Worm (Caenorhabditis elegans): Measurements from ENCODE around the gene Y111B2A.2.

- no peak for TF ChIP-seq F13C5.2 (tag; optimal IDR thresholded peaks at IDR 0.05)
- no peak for TF ChIP-seq hmg-4 (GFP tag; optimal IDR thresholded peaks at IDR 0.05)
- TF ChIP-seq ama-1 (optimal IDR thresholded peaks at IDR 0.05) = no peak
Measured at ce11 chrIII:12540411-12540810, 44.5 kb downstream of the Y111B2A.2 start.

Data from whole organism, early embryonic.